Worm (Caenorhabditis elegans): Measurements from ENCODE around the gene attf-3.

attf-3 gene

ce11 chrIII:132118-132517 lies 45.9 kb upstream of the attf-3 start, which contains the start of gene pals-22 (continued):
- TF ChIP-seq zip-11 (GFP tag; IDR thresholded peaks at IDR 0.05) = no peak
- no peak for TF ChIP-seq sdz-12 (GFP tag; optimal IDR thresholded peaks at IDR 0.05)
- TF ChIP-seq dmd-6 (GFP tag; IDR thresholded peaks at IDR 0.05) = no peak
- TF ChIP-seq R02D3.7 (tag; optimal IDR thresholded peaks at IDR 0.05) = no peak

- no peak for TF ChIP-seq T20F7.1 (GFP tag; optimal IDR thresholded peaks at IDR 0.05)
- no peak for TF ChIP-seq lsy-2 (tag; optimal IDR thresholded peaks at IDR 0.05)
- TF ChIP-seq dmd-8 (GFP tag; IDR thresholded peaks at IDR 0.05) = no peak
- peak; percentile 16 for TF ChIP-seq nhr-102 (tag; optimal IDR thresholded peaks at IDR 0.05)
- TF ChIP-seq ceh-28 (tag; optimal IDR thresholded peaks at IDR 0.05) = no peak
- TF ChIP-seq aly-2 (tag; optimal IDR thresholded peaks at IDR 0.05) = no peak
- no peak for TF ChIP-seq pqm-1 (tag; optimal IDR thresholded peaks at IDR 0.05)
- no peak for TF ChIP-seq spr-3 (GFP tag; optimal IDR thresholded peaks at IDR 0.05)
- TF ChIP-seq mxl-3 (GFP tag; optimal IDR thresholded peaks at IDR 0.05) = no peak
- TF ChIP-seq tag-97 (GFP tag; IDR thresholded peaks at IDR 0.05) = no peak
- no peak for TF ChIP-seq zfp-3 (GFP tag; conservative IDR thresholded peaks at IDR 0.05)
- TF ChIP-seq hlh-11 (tag; optimal IDR thresholded peaks at IDR 0.05) = peak; percentile 10
- TF ChIP-seq nhr-41 (GFP tag; IDR thresholded peaks at IDR 0.05) = no peak
- TF ChIP-seq zag-1 (tag; optimal IDR thresholded peaks at IDR 0.05) = no peak
- TF ChIP-seq fos-1 (tag; optimal IDR thresholded peaks at IDR 0.05) = no peak
- TF ChIP-seq php-3 (GFP tag; IDR thresholded peaks at IDR 0.05) = no peak
- TF ChIP-seq cey-2 (tag; optimal IDR thresholded peaks at IDR 0.05; ENCODE audit: borderline replicate concordance, insufficient read depth) = no peak
- no peak for TF ChIP-seq lin-1 (GFP tag; IDR thresholded peaks at IDR 0.05)
- peak; percentile 50 for TF ChIP-seq nhr-28 (tag; optimal IDR thresholded peaks at IDR 0.05)
- TF ChIP-seq lim-7 (GFP tag; IDR thresholded peaks at IDR 0.05) = no peak
- no peak for TF ChIP-seq F10B5.3 (tag; optimal IDR thresholded peaks at IDR 0.05)
- no peak for TF ChIP-seq ZK546.5 (tag; optimal IDR thresholded peaks at IDR 0.05)
- TF ChIP-seq egl-43 (GFP tag; IDR thresholded peaks at IDR 0.05) = no peak
- no peak for TF ChIP-seq ztf-7 (tag; optimal IDR thresholded peaks at IDR 0.05)
- TF ChIP-seq nhr-10 (tag; optimal IDR thresholded peaks at IDR 0.05) = no peak
- no peak for TF ChIP-seq ztf-11 (tag; optimal IDR thresholded peaks at IDR 0.05)
- no peak for TF ChIP-seq set-16 (GFP tag; IDR thresholded peaks at IDR 0.05)
- no peak for TF ChIP-seq D1046.2 (GFP tag; IDR thresholded peaks at IDR 0.05)
- TF ChIP-seq dpl-1 (GFP tag; optimal IDR thresholded peaks at IDR 0.05) = peak; percentile 50
- no peak for TF ChIP-seq F49E8.2 (tag; optimal IDR thresholded peaks at IDR 0.05; ENCODE audit: borderline replicate concordance)
- no peak for TF ChIP-seq daf-8 (GFP tag; IDR thresholded peaks at IDR 0.05)
- no peak for TF ChIP-seq nhr-76 (tag; optimal IDR thresholded peaks at IDR 0.05)
- TF ChIP-seq lin-39 (tag; optimal IDR thresholded peaks at IDR 0.05) = no peak
- TF ChIP-seq mes-2 (tag; optimal IDR thresholded peaks at IDR 0.05; ENCODE audit: poor library complexity, severe bottlenecking) = peak; percentile 74
- TF ChIP-seq nhr-77 (tag; optimal IDR thresholded peaks at IDR 0.05) = peak; percentile 8
- TF ChIP-seq saeg-2 (GFP tag; IDR thresholded peaks at IDR 0.05) = no peak
- TF ChIP-seq fkh-10 (GFP tag; optimal IDR thresholded peaks at IDR 0.05) = peak; percentile 20
- TF ChIP-seq duxl-1 (tag; optimal IDR thresholded peaks at IDR 0.05; ENCODE audit: poor library complexity) = no peak
- TF ChIP-seq T26A8.4 (GFP tag; IDR thresholded peaks at IDR 0.05) = no peak
- TF ChIP-seq nhr-6 (tag; optimal IDR thresholded peaks at IDR 0.05) = peak; percentile 55
- no peak for TF ChIP-seq snpc-1.2 (GFP tag; IDR thresholded peaks at IDR 0.05)
- TF ChIP-seq snpc-4 (tag; optimal IDR thresholded peaks at IDR 0.05) = no peak
- no peak for TF ChIP-seq sdz-12 (GFP tag; optimal IDR thresholded peaks at IDR 0.05)
- no peak for TF ChIP-seq F44E2.7 (GFP tag; IDR thresholded peaks at IDR 0.05)
- no peak for TF ChIP-seq lir-3 (tag; optimal IDR thresholded peaks at IDR 0.05)
- no peak for TF ChIP-seq madf-9 (GFP tag; conservative IDR thresholded peaks at IDR 0.05)
- TF ChIP-seq unc-130 (GFP tag; optimal IDR thresholded peaks at IDR 0.05) = no peak
- TF ChIP-seq ZK337.2 (GFP tag; IDR thresholded peaks at IDR 0.05) = no peak
These were observed 45.4 kb upstream of the attf-3 start for ce11 chrIII:131627-132026.

Measured in whole organism, L4 larva.